Fruit fly (Drosophila melanogaster): ENCODE results near the gene Mt2.

Mt2 gene

DNA sequence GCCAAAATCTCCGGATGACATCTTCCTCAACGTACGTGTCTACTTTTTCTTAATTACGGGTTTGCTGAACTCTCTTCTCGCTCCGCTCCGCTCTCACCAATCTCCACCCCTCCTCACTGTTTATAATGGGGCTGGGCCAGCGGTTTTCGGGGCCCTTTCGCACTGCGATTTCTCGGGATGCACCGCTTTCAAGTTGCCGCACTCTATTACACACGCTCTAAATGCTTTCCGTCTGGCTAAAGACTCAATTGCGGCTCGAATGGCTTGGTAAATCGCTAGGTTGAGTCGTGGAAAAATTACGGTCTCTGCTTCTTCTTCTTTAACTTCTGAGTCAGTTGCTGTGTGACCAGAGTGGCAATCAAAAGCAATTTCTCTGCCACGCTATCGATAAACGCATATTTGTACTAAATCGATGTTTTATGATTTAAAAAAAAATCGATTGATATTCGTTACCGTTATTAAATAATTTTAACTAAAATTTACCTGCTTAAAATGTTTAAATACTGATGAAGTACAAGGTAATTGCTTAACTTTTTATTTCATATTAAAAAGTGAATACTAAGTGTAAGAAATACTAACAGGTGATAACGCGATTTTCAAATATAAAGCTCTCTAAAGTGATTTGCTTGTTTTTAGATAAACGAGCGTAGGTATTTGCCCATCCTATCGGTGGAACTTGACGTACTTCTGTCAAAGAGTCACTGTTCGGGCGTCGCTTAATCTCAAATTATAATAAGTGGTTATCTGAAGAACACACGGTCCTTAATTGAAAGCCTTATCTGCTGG is 12.6 kb downstream of the Mt2 start, which contains the start of the genes Rab6 and Phae1 (continued):
- peak; percentile 36; the same call in 1 of the 2 replicates for TF ChIP-seq vvl (GFP tag; IDR thresholded peaks at IDR 0.05)
- no peak for TF ChIP-seq CG13123 (GFP tag; optimal IDR thresholded peaks at IDR 0.05)
- peak; percentile 66 for TF ChIP-seq vnd (GFP tag; IDR thresholded peaks at IDR 0.05; ENCODE audit: partially characterized antibody)
- TF ChIP-seq CG18599 (GFP tag; optimal IDR thresholded peaks at IDR 0.05), result no peak
- no peak for TF ChIP-seq CG13624 (GFP tag; optimal IDR thresholded peaks at IDR 0.05)
- TF ChIP-seq Sin3A (optimal IDR thresholded peaks at IDR 0.05), result peak; percentile 45
- no peak for TF ChIP-seq da (GFP tag; optimal IDR thresholded peaks at IDR 0.05)
- TF ChIP-seq knrl (GFP tag; IDR thresholded peaks at IDR 0.05; ENCODE audit: partially characterized antibody), result peak; percentile 82
- TF ChIP-seq Rx (GFP tag; IDR thresholded peaks at IDR 0.05), result no peak
- peak; percentile 76 for TF ChIP-seq ato (GFP tag; IDR thresholded peaks at IDR 0.05; ENCODE audit: partially characterized antibody)
- TF ChIP-seq chinmo (GFP tag; IDR thresholded peaks at IDR 0.05; ENCODE audit: partially characterized antibody), result peak; percentile 84
- peak; percentile 70 for TF ChIP-seq Sry-δ (GFP tag; optimal IDR thresholded peaks at IDR 0.05)
- peak; percentile 14 for TF ChIP-seq CG12299 (tag; optimal IDR thresholded peaks at IDR 0.05)
- peak; percentile 72; the same call in 1 of the 2 replicates for TF ChIP-seq inv (GFP tag; IDR thresholded peaks at IDR 0.05; ENCODE audit: partially characterized antibody)
- TF ChIP-seq nerfin-2 (GFP tag; IDR thresholded peaks at IDR 0.05; ENCODE audit: partially characterized antibody), result peak; percentile 63; the same call in 1 of the 2 replicates
- peak; percentile 71 for TF ChIP-seq CG34224 (GFP tag; IDR thresholded peaks at IDR 0.05; ENCODE audit: partially characterized antibody)
- peak; percentile 77 for TF ChIP-seq gfzf (GFP tag; optimal IDR thresholded peaks at IDR 0.05)
- no peak for TF ChIP-seq Abd-B (GFP tag; optimal IDR thresholded peaks at IDR 0.05)
- peak; percentile 24 for TF ChIP-seq CG17829 (tag; optimal IDR thresholded peaks at IDR 0.05)
- TF ChIP-seq cwo (GFP tag; optimal IDR thresholded peaks at IDR 0.05), result peak; percentile 17
- TF ChIP-seq gcm2 (GFP tag; optimal IDR thresholded peaks at IDR 0.05), result no peak
- peak; percentile 66 to 68 for TF ChIP-seq Trl (optimal IDR thresholded peaks at IDR 0.05)
- TF ChIP-seq Trl (GFP tag; optimal IDR thresholded peaks at IDR 0.05), result no peak
- 0 out of 3 replicates have a peak, but pooled peaks have one; percentile 24 for TF ChIP-seq row (GFP tag; IDR thresholded peaks at IDR 0.05)
- TF ChIP-seq CG43689 (GFP tag; IDR thresholded peaks at IDR 0.05), result no peak; the same call in 1 of the 2 replicates
- TF ChIP-seq CG10462 (GFP tag; optimal IDR thresholded peaks at IDR 0.05), result peak; percentile 27
- peak; percentile 83 for TF ChIP-seq crol (GFP tag; IDR thresholded peaks at IDR 0.05)
- peak; percentile 73 for TF ChIP-seq CG16813 (GFP tag; IDR thresholded peaks at IDR 0.05; ENCODE audit: partially characterized antibody)
- TF ChIP-seq Dref (GFP tag; IDR thresholded peaks at IDR 0.05), result peak; percentile 88
- TF ChIP-seq Dfd (GFP tag; optimal IDR thresholded peaks at IDR 0.05), result no peak
- TF ChIP-seq CG3847 (GFP tag; IDR thresholded peaks at IDR 0.05), result peak; percentile 30; the same call in 1 of the 2 replicates
- TF ChIP-seq CG15601 (tag; optimal IDR thresholded peaks at IDR 0.05), result peak; percentile 22
- peak; percentile 98 for TF ChIP-seq stwl (tag; optimal IDR thresholded peaks at IDR 0.05)
- no peak for TF ChIP-seq CG3407 (GFP tag; optimal IDR thresholded peaks at IDR 0.05)
- TF ChIP-seq CG1529 (GFP tag; optimal IDR thresholded peaks at IDR 0.05), result peak; percentile 14
- TF ChIP-seq ara (GFP tag; IDR thresholded peaks at IDR 0.05), result no peak
- peak in 1 of 3 experiments; percentile 55 for TF ChIP-seq Stat92E (GFP tag; optimal IDR thresholded peaks at IDR 0.05)
- peak; percentile 67 for TF ChIP-seq Dp (GFP tag; optimal IDR thresholded peaks at IDR 0.05)
- TF ChIP-seq Dll (GFP tag; IDR thresholded peaks at IDR 0.05; ENCODE audit: partially characterized antibody), result peak; percentile 83
- peak; percentile 6 for TF ChIP-seq pros (GFP tag; optimal IDR thresholded peaks at IDR 0.05)
- peak; percentile 19; the same call in 1 of the 2 replicates for TF ChIP-seq CG31441 (GFP tag; IDR thresholded peaks at IDR 0.05)
- no peak for TF ChIP-seq CG10366 (GFP tag; IDR thresholded peaks at IDR 0.05)
- TF ChIP-seq bbx (GFP tag; IDR thresholded peaks at IDR 0.05; ENCODE audit: partially characterized antibody), result peak; percentile 83; the same call in 1 of the 2 replicates
- TF ChIP-seq Poxn (GFP tag; IDR thresholded peaks at IDR 0.05), result no peak
- peak; percentile 70 for TF ChIP-seq CG14710 (tag; optimal IDR thresholded peaks at IDR 0.05)
- TF ChIP-seq CoRest (tag; optimal IDR thresholded peaks at IDR 0.05), result peak; percentile 12
- TF ChIP-seq CG17385 (GFP tag; optimal IDR thresholded peaks at IDR 0.05), result peak; percentile 97
- peak; percentile 84 for TF ChIP-seq Scr (GFP tag; IDR thresholded peaks at IDR 0.05; ENCODE audit: partially characterized antibody)
